Fruit fly (Drosophila melanogaster): ENCODE data around the gene Hsc70-1.

Gene Hsc70-1

DNA sequence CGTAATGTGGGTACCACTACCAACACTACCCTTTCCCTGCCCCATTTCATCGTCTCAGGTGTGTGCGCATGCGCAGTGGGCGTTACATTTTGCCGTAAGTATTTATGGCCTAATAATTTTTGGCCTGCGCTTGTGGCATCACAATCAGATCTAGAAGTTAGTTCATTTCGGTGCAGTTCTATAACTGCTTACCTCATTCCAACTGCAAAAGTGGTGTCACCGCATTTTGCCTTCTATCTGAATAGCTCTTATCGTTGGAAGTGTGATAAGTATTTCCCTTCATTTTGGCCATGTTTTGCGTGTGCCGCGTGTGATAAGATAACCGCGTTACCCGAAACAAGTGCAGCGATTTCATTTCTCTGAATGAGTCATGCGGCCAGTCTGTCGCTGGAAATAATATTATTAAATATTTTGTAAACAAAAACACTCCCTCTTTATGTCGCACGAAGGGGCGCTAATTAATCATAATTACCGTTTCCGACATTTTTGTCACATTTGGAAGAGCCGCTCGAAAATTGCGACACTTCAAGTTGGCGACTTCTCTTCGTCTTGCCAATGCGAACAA, 21.3 kb upstream of the Hsc70-1 start (continued):
- TF ChIP-seq HLHmδ (GFP tag; optimal IDR thresholded peaks at IDR 0.05): no peak
- TF ChIP-seq CG15269 (tag; optimal IDR thresholded peaks at IDR 0.05): no peak
- no peak for TF ChIP-seq bbx (GFP tag; IDR thresholded peaks at IDR 0.05; ENCODE audit: partially characterized antibody)
- TF ChIP-seq sd (tag; optimal IDR thresholded peaks at IDR 0.05): peak; percentile 1
- TF ChIP-seq ERR (GFP tag; optimal IDR thresholded peaks at IDR 0.05): no peak
- no peak for TF ChIP-seq CG3995 (GFP tag; optimal IDR thresholded peaks at IDR 0.05)
- no peak for TF ChIP-seq klu (GFP tag; IDR thresholded peaks at IDR 0.05)
- peak; percentile 21 for TF ChIP-seq sug (tag; optimal IDR thresholded peaks at IDR 0.05)
- TF ChIP-seq yki (optimal IDR thresholded peaks at IDR 0.05): no peak
- TF ChIP-seq CG1024 (GFP tag; IDR thresholded peaks at IDR 0.05): no peak
- no peak for TF ChIP-seq gce (GFP tag; IDR thresholded peaks at IDR 0.05)
- no peak for TF ChIP-seq pzg (GFP tag; optimal IDR thresholded peaks at IDR 0.05)
- no peak for TF ChIP-seq lilli (GFP tag; optimal IDR thresholded peaks at IDR 0.05)
- no peak for TF ChIP-seq CG31365 (tag; optimal IDR thresholded peaks at IDR 0.05)
- no peak for TF ChIP-seq tup (GFP tag; optimal IDR thresholded peaks at IDR 0.05)
- peak; percentile 35; the same call in 1 of the 2 replicates for TF ChIP-seq rib (GFP tag; IDR thresholded peaks at IDR 0.05)
- TF ChIP-seq Pdp1 (GFP tag; optimal IDR thresholded peaks at IDR 0.05): peak in 1 of 2 experiments; percentile 65
- TF ChIP-seq ttk (GFP tag; IDR thresholded peaks at IDR 0.05): 0 out of 2 replicates have a peak, but pooled peaks have one; percentile 30
- no peak for TF ChIP-seq lmd (GFP tag; IDR thresholded peaks at IDR 0.05)
- 0 out of 4 replicates have a peak, but pooled peaks have one; percentile 66 for TF ChIP-seq chinmo (GFP tag; IDR thresholded peaks at IDR 0.05; ENCODE audit: partially characterized antibody)
- no peak for TF ChIP-seq hth (optimal IDR thresholded peaks at IDR 0.05)
- no peak for TF ChIP-seq Ets97D (GFP tag; optimal IDR thresholded peaks at IDR 0.05)
- no peak for TF ChIP-seq CG2120 (GFP tag; optimal IDR thresholded peaks at IDR 0.05)
- TF ChIP-seq CrebB (tag; optimal IDR thresholded peaks at IDR 0.05): no peak
- TF ChIP-seq CG1647 (GFP tag; optimal IDR thresholded peaks at IDR 0.05): no peak
- TF ChIP-seq CG9437 (GFP tag; optimal IDR thresholded peaks at IDR 0.05): no peak
- no peak for TF ChIP-seq NfI (GFP tag; optimal IDR thresholded peaks at IDR 0.05)
- TF ChIP-seq CG2199 (GFP tag; IDR thresholded peaks at IDR 0.05): 0 out of 3 replicates have a peak, but pooled peaks have one; percentile 65
- no peak for TF ChIP-seq CG16863 (GFP tag; optimal IDR thresholded peaks at IDR 0.05)
- no peak for TF ChIP-seq Bdp1 (GFP tag; optimal IDR thresholded peaks at IDR 0.05)
- TF ChIP-seq CG33557 (GFP tag; optimal IDR thresholded peaks at IDR 0.05): no peak
- peak; percentile 22 for TF ChIP-seq exex (tag; optimal IDR thresholded peaks at IDR 0.05)
- peak; percentile 44 for TF ChIP-seq GATAe (GFP tag; conservative IDR thresholded peaks at IDR 0.05)
- TF ChIP-seq her (GFP tag; optimal IDR thresholded peaks at IDR 0.05): no peak
- TF ChIP-seq D19A (tag; optimal IDR thresholded peaks at IDR 0.05): no peak
- no peak for TF ChIP-seq CG12236 (GFP tag; optimal IDR thresholded peaks at IDR 0.05)
- TF ChIP-seq slbo (GFP tag; IDR thresholded peaks at IDR 0.05): no peak
- TF ChIP-seq h (optimal IDR thresholded peaks at IDR 0.05): no peak
- no peak for TF ChIP-seq CG12155 (GFP tag; optimal IDR thresholded peaks at IDR 0.05)
- TF ChIP-seq CG15479 (GFP tag; optimal IDR thresholded peaks at IDR 0.05): peak; percentile 38
- TF ChIP-seq Eip74EF (GFP tag; optimal IDR thresholded peaks at IDR 0.05): no peak
- TF ChIP-seq Sry-β (GFP tag; optimal IDR thresholded peaks at IDR 0.05): no peak
- TF ChIP-seq crp (GFP tag; optimal IDR thresholded peaks at IDR 0.05): no peak
- no peak for TF ChIP-seq sna (GFP tag; IDR thresholded peaks at IDR 0.05; ENCODE audit: partially characterized antibody)
- no peak for TF ChIP-seq Taf1 (GFP tag; IDR thresholded peaks at IDR 0.05)
- no peak for TF ChIP-seq CG13296 (GFP tag; optimal IDR thresholded peaks at IDR 0.05)
- no peak for TF ChIP-seq Rfx (GFP tag; IDR thresholded peaks at IDR 0.05)
- TF ChIP-seq Dad (GFP tag; optimal IDR thresholded peaks at IDR 0.05): no peak
- no peak for TF ChIP-seq CG10565 (GFP tag; optimal IDR thresholded peaks at IDR 0.05)
- TF ChIP-seq ato (GFP tag; IDR thresholded peaks at IDR 0.05; ENCODE audit: partially characterized antibody): no peak

Measured in whole organism, embryonic.